Worm (Caenorhabditis elegans) whole organism, L4 larva: ENCODE results near the gene T23F6.2.

Experiments used
- F10B5.3 ChIP-seq: sonication (generic microtip); optimal IDR thresholded peaks from 2 replicates; lab custom pipeline; 2016; ENCODE audit warnings: mild to moderate bottlenecking, missing genetic modification characterization, missing compliant biosample characterization
- F26F4.8 ChIP-seq: fragments of 200-800 bp; sonication (Bioruptor generic); conservative IDR thresholded peaks from 2 replicates; pipeline ENCODE4 v1.3.6; 2022; ENCODE audit warnings: missing genetic modification characterization, missing compliant biosample characterization
- F37D6.2 ChIP-seq: sonication (generic microtip); optimal IDR thresholded peaks from 2 replicates; lab custom pipeline; 2016; ENCODE audit warnings: mild to moderate bottlenecking, missing genetic modification characterization, missing compliant biosample characterization
- R02D3.7 ChIP-seq: fragments of 150-350 bp; sonication (generic microtip); optimal IDR thresholded peaks from 3 replicates; lab custom pipeline; 2014; ENCODE audit warnings: missing biosample characterization, missing genetic modification characterization
- T20F7.1 ChIP-seq: fragments of 200-800 bp; sonication (Bioruptor generic); optimal IDR thresholded peaks from 2 replicates; lab custom pipeline; 2018; ENCODE audit warnings: mild to moderate bottlenecking, missing genetic modification characterization, missing compliant biosample characterization
- T26A8.4 ChIP-seq: fragments of 200-800 bp; sonication (Bioruptor generic); IDR thresholded peaks from 2 replicates; pipeline ENCODE4 v1.3.6; 2022; ENCODE audit warnings: missing genetic modification characterization, missing compliant biosample characterization
- Y5F2A.4 ChIP-seq: fragments of 200-800 bp; sonication (Bioruptor generic); optimal IDR thresholded peaks from 2 replicates; lab custom pipeline; 2018; ENCODE audit warnings: mild to moderate bottlenecking, missing genetic modification characterization, missing compliant biosample characterization
- Y75B8A.6 ChIP-seq: fragments of 200-800 bp; sonication (Bioruptor generic); IDR thresholded peaks from 2 replicates; pipeline ENCODE4 v1.3.6; 2022; ENCODE audit warnings: missing genetic modification reagents, missing genetic modification characterization, missing compliant biosample characterization
- aha-1 ChIP-seq: fragments of 150-350 bp; peaks from one replicate; lab custom pipeline; 2014; ENCODE audit warnings: missing biosample characterization, missing genetic modification characterization
- ama-1 ChIP-seq: fragments of 150-350 bp; optimal IDR thresholded peaks from 2 replicates; lab custom pipeline; 2014; ENCODE audit warnings: inconsistent platforms, mixed read lengths
- ceh-20 ChIP-seq: fragments of 200-800 bp; sonication (Bioruptor generic); IDR thresholded peaks from 2 replicates; pipeline ENCODE4 v1.3.6; 2022; ENCODE audit warnings: missing genetic modification reagents, missing genetic modification characterization, missing compliant biosample characterization
- ceh-62 ChIP-seq: sonication (generic microtip); optimal IDR thresholded peaks from 2 replicates; lab custom pipeline; 2017; ENCODE audit warnings: missing biosample characterization, missing genetic modification characterization
- cey-2 ChIP-seq: sonication (generic microtip); optimal IDR thresholded peaks from 3 replicates; lab custom pipeline; 2017; ENCODE audit warnings: missing genetic modification characterization, mild to moderate bottlenecking, missing compliant biosample characterization, antibody characterized with exemption, borderline replicate concordance; ENCODE audit not compliant: insufficient read depth
- ctbp-1 ChIP-seq: fragments of 200-800 bp; sonication (Bioruptor generic); IDR thresholded peaks from 2 replicates; pipeline ENCODE4 v1.3.6; 2022; ENCODE audit warnings: missing genetic modification reagents, missing genetic modification characterization, missing compliant biosample characterization
- daf-16 ChIP-seq, 3 experiments: sonication (generic microtip); optimal IDR thresholded peaks; 2 replicates each; lab custom pipeline; 2016 to 2017; ENCODE audit warnings: missing genetic modification characterization in 3 of 3, missing genetic modification reagents in 3 of 3, mild to moderate bottlenecking in 2 of 3, missing compliant biosample characterization in 2 of 3, missing biosample characterization in 1 of 3, moderate library complexity in 1 of 3
- daf-8 ChIP-seq: fragments of 200-800 bp; sonication (Bioruptor generic); IDR thresholded peaks from 2 replicates; pipeline ENCODE4 v1.3.6; 2022; ENCODE audit warnings: missing genetic modification characterization, missing compliant biosample characterization
- duxl-1 ChIP-seq: sonication (generic microtip); optimal IDR thresholded peaks from 2 replicates; lab custom pipeline; 2016; ENCODE audit warnings: mild to moderate bottlenecking, missing genetic modification characterization, moderate library complexity, missing compliant biosample characterization; ENCODE audit not compliant: poor library complexity
- dve-1 ChIP-seq: sonication (generic microtip); optimal IDR thresholded peaks from 2 replicates; lab custom pipeline; 2017; ENCODE audit warnings: antibody characterized with exemption, mild to moderate bottlenecking, missing genetic modification characterization, missing compliant biosample characterization; ENCODE audit not compliant: insufficient read depth
- egl-27 ChIP-seq: sonication (generic microtip); optimal IDR thresholded peaks from 3 replicates; lab custom pipeline; 2017; ENCODE audit warnings: missing biosample characterization, missing genetic modification reagents, missing genetic modification characterization
- egl-43 ChIP-seq: fragments of 200-800 bp; sonication (Bioruptor generic); IDR thresholded peaks from 2 replicates; pipeline ENCODE4 v1.3.6; 2022; ENCODE audit warnings: missing genetic modification reagents, missing genetic modification characterization, missing compliant biosample characterization
- hlh-11 ChIP-seq: fragments of 200-800 bp; sonication (Bioruptor generic); optimal IDR thresholded peaks from 2 replicates; lab custom pipeline; 2018; ENCODE audit warnings: mild to moderate bottlenecking, missing genetic modification characterization, missing compliant biosample characterization
- hlh-30 ChIP-seq: sonication (generic microtip); optimal IDR thresholded peaks from 2 replicates; lab custom pipeline; 2017; ENCODE audit warnings: antibody characterized with exemption, mild to moderate bottlenecking, missing genetic modification characterization, missing compliant biosample characterization; ENCODE audit not compliant: insufficient read depth
- lin-1 ChIP-seq: fragments of 200-800 bp; sonication (Bioruptor generic); IDR thresholded peaks from 2 replicates; pipeline ENCODE4 v1.3.6; 2022; ENCODE audit warnings: missing genetic modification reagents, missing genetic modification characterization, missing compliant biosample characterization
- lsy-2 ChIP-seq, 2 experiments: fragments of 150-350 bp in 1 of 2; sonication (generic microtip) in 1 of 2; optimal IDR thresholded peaks; 2 replicates each; lab custom pipeline; 2014 to 2017; ENCODE audit warnings: missing biosample characterization in 2 of 2, missing genetic modification characterization in 2 of 2
- madf-9 ChIP-seq: fragments of 200-800 bp; sonication (Bioruptor generic); conservative IDR thresholded peaks from 2 replicates; pipeline ENCODE4 v1.3.6; 2022; ENCODE audit warnings: missing genetic modification reagents, missing genetic modification characterization, missing compliant biosample characterization
- mdl-1 ChIP-seq, 2 experiments: fragments of 150-350 bp in 1 of 2; sonication (generic microtip) in 1 of 2; optimal IDR thresholded peaks; 2 replicates each; lab custom pipeline; 2014 to 2017; ENCODE audit warnings: missing biosample characterization in 2 of 2, missing genetic modification characterization in 2 of 2
- mxl-2 ChIP-seq: fragments of 200-800 bp; sonication (Bioruptor generic); conservative IDR thresholded peaks from 2 replicates; pipeline ENCODE4 v1.3.6; 2022; ENCODE audit warnings: missing genetic modification reagents, missing genetic modification characterization, missing compliant biosample characterization
- mxl-3 ChIP-seq: fragments of 200-800 bp; sonication (Bioruptor generic); optimal IDR thresholded peaks from 2 replicates; lab custom pipeline; 2018; ENCODE audit warnings: mild to moderate bottlenecking, missing genetic modification characterization, missing compliant biosample characterization
- nhr-11 ChIP-seq: fragments of 150-350 bp; optimal IDR thresholded peaks from 2 replicates; lab custom pipeline; 2014; ENCODE audit warnings: missing biosample characterization, missing genetic modification characterization
- nhr-237 ChIP-seq: sonication (generic microtip); optimal IDR thresholded peaks from 2 replicates; lab custom pipeline; 2017; ENCODE audit warnings: missing biosample characterization, missing genetic modification characterization
- nhr-25 ChIP-seq: sonication (generic microtip); optimal IDR thresholded peaks from 2 replicates; lab custom pipeline; 2017; ENCODE audit warnings: missing genetic modification characterization, mild to moderate bottlenecking, missing compliant biosample characterization, antibody characterized with exemption, moderate library complexity, borderline replicate concordance; ENCODE audit not compliant: insufficient read depth
- nhr-28 ChIP-seq: fragments of 150-350 bp; optimal IDR thresholded peaks from 2 replicates; lab custom pipeline; 2014; ENCODE audit warnings: missing biosample characterization, missing genetic modification characterization
- nhr-41 ChIP-seq: fragments of 200-800 bp; sonication (Bioruptor generic); IDR thresholded peaks from 2 replicates; pipeline ENCODE4 v1.3.6; 2022; ENCODE audit warnings: missing genetic modification reagents, missing genetic modification characterization, missing compliant biosample characterization
- nhr-6 ChIP-seq: fragments of 150-350 bp; optimal IDR thresholded peaks from 2 replicates; lab custom pipeline; 2014; ENCODE audit warnings: missing biosample characterization, missing genetic modification characterization
- nhr-77 ChIP-seq: fragments of 150-350 bp; optimal IDR thresholded peaks from 2 replicates; lab custom pipeline; 2014; ENCODE audit warnings: missing biosample characterization, missing genetic modification characterization
- pqm-1 ChIP-seq: sonication (generic microtip); optimal IDR thresholded peaks from 2 replicates; lab custom pipeline; 2017; ENCODE audit warnings: missing biosample characterization, missing genetic modification characterization
- unc-39 ChIP-seq: sonication (generic microtip); optimal IDR thresholded peaks from 2 replicates; lab custom pipeline; 2017; ENCODE audit warnings: missing biosample characterization, missing genetic modification characterization
- unc-62 ChIP-seq, 3 experiments: fragments of 150-350 bp in 1 of 3; sonication (generic microtip); optimal IDR thresholded peaks in 2 of 3; peaks in 1 of 3; 1 replicate in 1 of 3; 2 replicates in 2 of 3; lab custom pipeline; 2014 to 2017; ENCODE audit warnings: missing biosample characterization in 3 of 3, missing genetic modification characterization in 3 of 3, missing genetic modification reagents in 3 of 3, missing genotype in 1 of 3
- zag-1 ChIP-seq: fragments of 150-350 bp; optimal IDR thresholded peaks from 2 replicates; lab custom pipeline; 2014; ENCODE audit warnings: missing biosample characterization, missing genetic modification characterization
- zfp-2 ChIP-seq: sonication (generic microtip); optimal IDR thresholded peaks from 2 replicates; lab custom pipeline; 2016; ENCODE audit warnings: mild to moderate bottlenecking, missing genetic modification characterization, missing compliant biosample characterization
- zfp-3 ChIP-seq: fragments of 200-800 bp; sonication (Bioruptor generic); conservative IDR thresholded peaks from 2 replicates; pipeline ENCODE4 v1.3.6; 2022; ENCODE audit warnings: missing genetic modification reagents, missing genetic modification characterization, missing compliant biosample characterization
- zip-11 ChIP-seq: fragments of 200-800 bp; sonication (Bioruptor generic); IDR thresholded peaks from 2 replicates; pipeline ENCODE4 v1.3.6; 2022; ENCODE audit warnings: missing genetic modification characterization, missing compliant biosample characterization
- zip-2 ChIP-seq: fragments of 150-350 bp; optimal IDR thresholded peaks from 2 replicates; lab custom pipeline; 2014; ENCODE audit warnings: missing biosample characterization, missing genetic modification characterization

Gene T23F6.2

DNA sequence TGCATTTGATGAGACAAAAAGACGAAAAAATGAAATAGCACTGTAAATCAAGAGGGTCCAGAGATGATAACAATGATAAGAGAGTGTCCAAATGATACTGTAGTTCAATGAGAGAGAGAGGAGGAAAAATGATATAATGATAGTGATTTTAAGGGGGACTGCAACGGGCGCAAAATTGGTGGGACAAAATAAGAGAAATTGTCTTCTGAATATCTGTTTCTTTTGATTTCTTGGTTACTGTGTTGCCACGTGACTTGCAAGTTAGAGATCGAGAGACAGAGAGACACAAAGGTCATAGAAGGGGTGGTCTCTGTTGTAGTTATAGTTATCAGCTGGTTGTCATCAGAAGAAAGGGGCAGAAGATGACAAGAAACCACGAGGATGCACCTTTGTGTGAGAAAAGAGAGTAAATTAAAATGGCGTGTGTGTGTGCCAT lies 5.2 kb upstream of the T23F6.2 start (continued):
- TF ChIP-seq dve-1 (tag; lab: Kevin White, UChicago) (peak; percentile 71), ceh-20 (GFP tag; lab: Robert Waterston, UW) (0 out of 2 replicates have a peak, but pooled peaks have one; percentile 36), nhr-41 (0 out of 2 replicates have a peak, but pooled peaks have one; percentile 29), cey-2 (tag; lab: Kevin White, UChicago) (peak; percentile 69), mdl-1 (tag; optimal IDR thresholded peaks at IDR 0.05; lab: Kevin White, UChicago) (peak; percentile 15 to 86), lsy-2 (tag; optimal IDR thresholded peaks at IDR 0.05; lab: Kevin White, UChicago) (peak in 1 of 2 experiments; percentile 65), hlh-30 (peak; percentile 88), mxl-3 (GFP tag; lab: Kevin White, UChicago) (peak; percentile 78), T20F7.1 (GFP tag; lab: Kevin White, UChicago) (peak; percentile 56), pqm-1 (tag; lab: Kevin White, UChicago) (peak; percentile 44), nhr-6 (tag; lab: Kevin White, UChicago) (no peak), hlh-11 (tag; lab: Kevin White, UChicago) (peak; percentile 87), daf-16 (GFP tag; optimal IDR thresholded peaks at IDR 0.05; lab: Kevin White, UChicago) (no peak), daf-16 (tag; optimal IDR thresholded peaks at IDR 0.05; lab: Kevin White, UChicago) (peak; percentile 76)

DNA sequence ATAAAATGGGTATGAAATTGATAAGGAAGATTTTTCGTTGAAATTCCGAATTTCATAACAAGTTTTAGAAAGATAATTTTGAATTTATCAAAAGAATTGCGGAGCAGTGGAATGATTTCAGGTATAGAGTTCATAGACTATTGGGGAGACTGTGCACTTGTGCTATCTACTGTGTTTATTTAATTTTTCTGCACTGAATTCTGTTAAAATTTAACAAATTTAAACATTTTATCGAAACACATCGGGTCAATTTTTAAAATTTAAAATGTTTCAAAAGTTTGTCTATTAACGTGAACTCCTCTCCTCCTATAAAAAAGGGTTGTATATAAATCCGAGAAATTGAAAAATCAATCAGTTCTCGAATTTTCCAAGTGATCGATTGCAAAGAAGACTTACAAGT lies 3.6 kb upstream of the T23F6.2 start, which contains the start of gene C27D8.1:
Gene C27D8.1 (plus strand): TSS at position 301 of the 400 bp plus-strand sequence.
- no peak for TF ChIP-seq zip-11
- TF ChIP-seq madf-9 (GFP tag; lab: Robert Waterston, UW): no peak
- TF ChIP-seq R02D3.7 (tag; lab: Kevin White, UChicago): no peak
- TF ChIP-seq daf-16 (GFP tag; optimal IDR thresholded peaks at IDR 0.05; lab: Kevin White, UChicago): no peak
- TF ChIP-seq daf-16 (tag; optimal IDR thresholded peaks at IDR 0.05; lab: Kevin White, UChicago): peak; percentile 9
- TF ChIP-seq aha-1: peak; percentile 16

DNA sequence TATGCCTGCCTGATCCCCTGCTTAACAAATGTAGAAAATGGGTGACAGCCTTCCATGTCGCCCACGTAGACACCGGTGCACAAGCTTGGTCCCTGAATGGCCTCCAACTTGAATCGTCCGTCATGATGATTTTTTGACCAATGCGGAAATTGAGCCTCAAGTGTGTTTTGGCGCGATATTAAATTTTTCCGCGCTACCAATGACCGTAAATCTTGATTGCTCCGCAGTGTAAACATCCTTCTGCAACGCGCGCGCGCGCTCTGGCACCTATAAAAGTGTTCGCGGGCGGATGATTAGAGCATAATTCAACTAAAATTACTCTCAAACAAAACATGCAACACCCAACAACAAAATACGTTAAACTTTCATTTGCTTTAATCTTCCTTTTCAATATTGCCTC lies 1.5 kb upstream of the T23F6.2 start, which contains the start of gene idpp-7:
Gene idpp-7 (plus strand): TSS at position 301 of the 400 bp plus-strand sequence.
- TF ChIP-seq lsy-2 (tag; optimal IDR thresholded peaks at IDR 0.05; lab: Kevin White, UChicago) (no peak), Y75B8A.6 (GFP tag; lab: Robert Waterston, UW) (no peak), zfp-2 (tag; lab: Kevin White, UChicago) (no peak), nhr-25 (tag; lab: Kevin White, UChicago) (no peak), unc-62 (GFP tag; optimal IDR thresholded peaks at IDR 0.05 in 1 of 2; lab: Kevin White, UChicago) (no peak), unc-62 (tag; optimal IDR thresholded peaks at IDR 0.05; lab: Kevin White, UChicago) (no peak), duxl-1 (no peak), T26A8.4 (GFP tag; lab: Robert Waterston, UW) (no peak), ctbp-1 (GFP tag; lab: Robert Waterston, UW) (no peak), dve-1 (tag; lab: Kevin White, UChicago) (no peak), ama-1 (no peak), nhr-11 (tag; lab: Kevin White, UChicago) (no peak), ceh-62 (no peak), nhr-77 (no peak), lin-1 (no peak), egl-27 (no peak), zfp-3 (no peak)
- TF ChIP-seq, all 104 proteins: peak for 0

DNA sequence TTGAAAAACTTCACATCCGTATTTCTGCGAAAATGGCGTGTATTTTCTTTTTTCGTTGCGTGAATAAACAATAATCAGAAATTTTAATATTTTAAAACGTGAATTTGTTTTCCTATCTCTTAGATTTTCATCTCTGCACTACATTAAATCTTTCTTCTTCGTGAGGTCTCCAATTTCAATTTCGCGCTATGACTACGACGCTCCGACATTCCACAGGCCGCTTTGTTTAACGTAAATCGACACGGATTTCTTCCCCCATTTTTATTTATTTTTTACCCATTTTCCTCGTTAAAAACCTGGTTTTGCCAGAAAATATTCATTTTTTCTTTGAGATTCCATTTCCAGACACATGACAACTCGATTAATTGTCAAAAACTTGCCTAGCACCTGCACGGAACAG lies 3.5 kb downstream of the T23F6.2 start, which contains the start of the genes T23F6.3 and rbd-1:
Gene T23F6.3 (minus strand): TSS at position 120 of the 400 bp plus-strand sequence.
Gene rbd-1 (plus strand): TSS at position 346 of the 400 bp plus-strand sequence.
- no peak for TF ChIP-seq Y5F2A.4 (GFP tag; lab: Kevin White, UChicago)
- peak; percentile 49; the same call in 1 of the 2 replicates for TF ChIP-seq ceh-20 (GFP tag; lab: Robert Waterston, UW)
- no peak for TF ChIP-seq nhr-25 (tag; lab: Kevin White, UChicago)
- peak in 1 of 2 experiments; percentile 22 for TF ChIP-seq mdl-1 (tag; optimal IDR thresholded peaks at IDR 0.05; lab: Kevin White, UChicago)
- no peak for TF ChIP-seq nhr-237 (tag; lab: Kevin White, UChicago)
- no peak for TF ChIP-seq daf-8 (GFP tag; lab: Robert Waterston, UW)
- peak; percentile 82 for TF ChIP-seq dve-1 (tag; lab: Kevin White, UChicago)
- no peak for TF ChIP-seq F10B5.3 (tag; lab: Kevin White, UChicago)
- no peak for TF ChIP-seq F37D6.2 (tag; lab: Kevin White, UChicago)
- TF ChIP-seq lin-1: peak; percentile 36; the same call in 1 of the 2 replicates
- no peak for TF ChIP-seq egl-27
- TF ChIP-seq pqm-1 (tag; lab: Kevin White, UChicago): peak; percentile 6
- TF ChIP-seq nhr-28 (tag; lab: Kevin White, UChicago): peak; percentile 77
- no peak for TF ChIP-seq mxl-2 (GFP tag; lab: Robert Waterston, UW)
- TF ChIP-seq F26F4.8 (GFP tag; lab: Robert Waterston, UW): no peak
- no peak for TF ChIP-seq zag-1
- peak in 1 of 2 experiments; percentile 4 for TF ChIP-seq daf-16 (GFP tag; optimal IDR thresholded peaks at IDR 0.05; lab: Kevin White, UChicago)
- peak; percentile 35 for TF ChIP-seq daf-16 (tag; optimal IDR thresholded peaks at IDR 0.05; lab: Kevin White, UChicago)
- peak; percentile 38; the same call in 1 of the 2 replicates for TF ChIP-seq egl-43 (GFP tag; lab: Robert Waterston, UW)
- no peak for TF ChIP-seq zip-2
- no peak for TF ChIP-seq unc-39 (tag; lab: Kevin White, UChicago)
